Fruit fly (Drosophila melanogaster) Kc167 (cell line): ENCODE results near the gene CG10803.

Experiments
- Myc ChIP-seq: fragments of >200 bp; optimal IDR thresholded peaks from 2 replicates; lab custom pipeline; 2017; ENCODE audit warnings: missing external identifiers
- Sin3A ChIP-seq: fragments of >200 bp; optimal IDR thresholded peaks from 2 replicates; lab custom pipeline; 2018; ENCODE audit warnings: missing external identifiers
- h ChIP-seq: fragments of >200 bp; optimal IDR thresholded peaks from 3 replicates; lab custom pipeline; 2018; ENCODE audit warnings: missing external identifiers
- insv ChIP-seq: fragments of >200 bp; optimal IDR thresholded peaks from 3 replicates; lab custom pipeline; 2018; ENCODE audit warnings: missing external identifiers
- psq ChIP-seq: fragments of >200 bp; optimal IDR thresholded peaks from 2 replicates; lab custom pipeline; 2017; ENCODE audit warnings: missing external identifiers
- ttk ChIP-seq: sonication (Bioruptor generic); optimal IDR thresholded peaks from 2 replicates; lab custom pipeline; 2017; ENCODE audit warnings: missing external identifiers

DNA sequence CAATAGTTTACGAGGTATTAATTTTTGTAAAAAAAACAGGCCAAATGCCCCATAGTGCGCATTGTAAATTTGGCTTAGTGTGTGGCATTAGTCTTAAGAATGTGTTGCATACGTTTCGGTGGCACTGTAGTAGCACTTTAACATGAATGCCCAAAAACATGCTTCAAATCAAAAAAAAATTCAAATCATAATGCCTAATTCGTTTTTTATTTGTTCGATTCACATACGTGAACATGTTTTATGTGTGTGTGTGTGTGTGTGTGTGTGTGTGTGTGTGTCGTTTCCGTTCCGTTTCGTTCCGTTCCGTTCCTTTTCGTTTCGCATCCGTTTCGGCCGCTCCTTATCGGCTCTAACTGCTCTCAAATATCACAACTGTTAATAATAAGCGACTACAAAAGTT is 19.9 kb upstream of the CG10803 start:
- no peak for TF ChIP-seq insv (lab: Kevin White, UChicago)
- no peak for TF ChIP-seq Sin3A
- no peak for TF ChIP-seq psq
- TF ChIP-seq ttk, result no peak
- TF ChIP-seq h (lab: Kevin White, UChicago), result no peak
- TF ChIP-seq Myc (lab: Kevin White, UChicago), result no peak
